Worm (Caenorhabditis elegans) whole organism, early embryonic: Measurements from ENCODE around the gene cec-5.

Experiments used
- B0310.2 ChIP-seq: sonication (generic microtip); optimal IDR thresholded peaks from 2 replicates; lab custom pipeline; 2016; ENCODE audit warnings: mild to moderate bottlenecking, missing genetic modification characterization, missing compliant biosample characterization
- F13C5.2 ChIP-seq: sonication (generic microtip); optimal IDR thresholded peaks from 2 replicates; lab custom pipeline; 2017; ENCODE audit warnings: mild to moderate bottlenecking, missing genetic modification characterization, inconsistent platforms, missing compliant biosample characterization
- aly-1 ChIP-seq: sonication (generic microtip); optimal IDR thresholded peaks from 2 replicates; lab custom pipeline; 2016; ENCODE audit warnings: missing genetic modification characterization, missing compliant biosample characterization
- ama-1 ChIP-seq: fragments of 150-350 bp; optimal IDR thresholded peaks from 2 replicates; lab custom pipeline; 2014
- ceh-13 ChIP-seq: fragments of 200-800 bp; sonication (Bioruptor generic); optimal IDR thresholded peaks from 2 replicates; lab custom pipeline; 2018; ENCODE audit warnings: mild to moderate bottlenecking, missing genetic modification characterization, missing compliant biosample characterization
- ceh-36 ChIP-seq: sonication (generic microtip); optimal IDR thresholded peaks from 2 replicates; lab custom pipeline; 2016; ENCODE audit warnings: missing genetic modification characterization, inconsistent platforms, missing compliant biosample characterization
- ets-7 ChIP-seq: sonication (generic microtip); optimal IDR thresholded peaks from 2 replicates; lab custom pipeline; 2016; ENCODE audit warnings: missing genotype, missing genetic modification characterization, missing compliant biosample characterization
- flt-1 ChIP-seq: fragments of 200-800 bp; sonication (Bioruptor generic); IDR thresholded peaks from 2 replicates; pipeline ENCODE4 v1.3.6; 2022; ENCODE audit warnings: missing genetic modification characterization, missing compliant biosample characterization
- hmbx-1 ChIP-seq: sonication (generic microtip); optimal IDR thresholded peaks from 2 replicates; lab custom pipeline; 2016; ENCODE audit warnings: mild to moderate bottlenecking, missing genetic modification characterization, missing compliant biosample characterization
- hmg-4 ChIP-seq: fragments of 200-800 bp; sonication (Bioruptor generic); optimal IDR thresholded peaks from 2 replicates; lab custom pipeline; 2018; ENCODE audit warnings: mild to moderate bottlenecking, missing genetic modification characterization, missing compliant biosample characterization
- hnd-1 ChIP-seq: sonication (generic microtip); optimal IDR thresholded peaks from 2 replicates; lab custom pipeline; 2016; ENCODE audit warnings: missing genetic modification characterization, missing compliant biosample characterization
- pes-1 ChIP-seq: fragments of 200-800 bp; sonication (Bioruptor generic); IDR thresholded peaks from 2 replicates; pipeline ENCODE4 v1.3.6; 2022; ENCODE audit warnings: missing genetic modification reagents, missing genetic modification characterization, missing compliant biosample characterization
- scrt-1 ChIP-seq: fragments of 200-800 bp; sonication (Bioruptor generic); IDR thresholded peaks from 2 replicates; pipeline ENCODE4 v1.3.6; 2022; ENCODE audit warnings: missing genetic modification characterization, missing compliant biosample characterization
- sea-1 ChIP-seq: fragments of 200-800 bp; sonication (Bioruptor generic); conservative IDR thresholded peaks from 2 replicates; pipeline ENCODE4 v1.3.6; 2022; ENCODE audit warnings: missing genetic modification characterization, missing compliant biosample characterization
- tbx-11 ChIP-seq: fragments of 200-800 bp; sonication (Bioruptor generic); IDR thresholded peaks from 2 replicates; pipeline ENCODE4 v1.3.6; 2022; ENCODE audit warnings: missing genetic modification characterization, missing compliant biosample characterization
- tbx-37 ChIP-seq: fragments of 200-800 bp; sonication (Bioruptor generic); conservative IDR thresholded peaks from 2 replicates; pipeline ENCODE4 v1.3.6; 2022; ENCODE audit warnings: missing genetic modification reagents, missing genetic modification characterization, missing compliant biosample characterization
- tra-4 ChIP-seq: sonication (generic microtip); optimal IDR thresholded peaks from 2 replicates; lab custom pipeline; 2017; ENCODE audit warnings: missing genetic modification characterization, missing compliant biosample characterization

Gene cec-5

ce11 chrIV:7580062-7580614 lies at the start of gene cec-5, which contains the start of gene nol-10:
TSS of gene cec-5 (minus strand) at chrIV:7580112.
TSS of gene nol-10 (plus strand) at chrIV:7580597.
- peak; percentile 52; the same call in 1 of the 2 replicates for TF ChIP-seq flt-1 (GFP tag; lab: Robert Waterston, UW)
- TF ChIP-seq F13C5.2 (tag; lab: Kevin White, UChicago) = peak; percentile 72
- TF ChIP-seq B0310.2 (tag; lab: Kevin White, UChicago) = no peak
- TF ChIP-seq scrt-1 (GFP tag; lab: Robert Waterston, UW) = no peak
- TF ChIP-seq ets-7 (tag; lab: Kevin White, UChicago) = no peak
- no peak for TF ChIP-seq pes-1
- TF ChIP-seq hnd-1 (tag; lab: Kevin White, UChicago) = no peak
- no peak for TF ChIP-seq aly-1 (tag; lab: Kevin White, UChicago)

ce11 chrIV:7628942-7629341 lies 49.0 kb upstream of the cec-5 start, which contains the start of gene F45E4.5:
TSS of gene F45E4.5 (minus strand) at chrIV:7629042.
- TF ChIP-seq tbx-37 (no peak), sea-1 (GFP tag; lab: Robert Waterston, UW) (no peak)

ce11 chrIV:7623868-7624267 lies 44.0 kb upstream of the cec-5 start:
- no peak for TF ChIP-seq hnd-1 (tag; lab: Kevin White, UChicago)

- no peak for TF ChIP-seq tbx-37
Measured at ce11 chrIV:7623078-7623477, 43.2 kb upstream of the cec-5 start.

ce11 chrIV:7620450-7620849 lies 40.5 kb upstream of the cec-5 start:
- no peak for TF ChIP-seq hnd-1 (tag; lab: Kevin White, UChicago)

- TF ChIP-seq ets-7 (tag; lab: Kevin White, UChicago) (no peak), hmbx-1 (no peak), ceh-13 (GFP tag; lab: Kevin White, UChicago) (no peak), F13C5.2 (tag; lab: Kevin White, UChicago) (no peak), B0310.2 (tag; lab: Kevin White, UChicago) (no peak), ceh-36 (tag; lab: Kevin White, UChicago) (no peak), sea-1 (GFP tag; lab: Robert Waterston, UW) (0 out of 2 replicates have a peak, but pooled peaks have one; percentile 9), flt-1 (GFP tag; lab: Robert Waterston, UW) (no peak), hnd-1 (tag; lab: Kevin White, UChicago) (no peak), tbx-11 (GFP tag; lab: Robert Waterston, UW) (0 out of 2 replicates have a peak, but pooled peaks have one; percentile 21), tbx-37 (no peak), hmg-4 (no peak), pes-1 (no peak)
Measured at ce11 chrIV:7619261-7619660, 39.3 kb upstream of the cec-5 start.

- TF ChIP-seq tbx-11 (GFP tag; lab: Robert Waterston, UW) = no peak
- no peak for TF ChIP-seq tbx-37
- no peak for TF ChIP-seq hmbx-1
- no peak for TF ChIP-seq ama-1 (lab: Kevin White, UChicago)
- no peak for TF ChIP-seq pes-1
- no peak for TF ChIP-seq hmg-4
- TF ChIP-seq scrt-1 (GFP tag; lab: Robert Waterston, UW) = no peak
- no peak for TF ChIP-seq ceh-13 (GFP tag; lab: Kevin White, UChicago)
- TF ChIP-seq flt-1 (GFP tag; lab: Robert Waterston, UW) = no peak
- TF ChIP-seq F13C5.2 (tag; lab: Kevin White, UChicago) = no peak
- no peak for TF ChIP-seq tra-4 (tag; lab: Kevin White, UChicago)
- no peak for TF ChIP-seq ceh-36 (tag; lab: Kevin White, UChicago)
- TF ChIP-seq hnd-1 (tag; lab: Kevin White, UChicago) = no peak
- TF ChIP-seq sea-1 (GFP tag; lab: Robert Waterston, UW) = no peak
- no peak for TF ChIP-seq B0310.2 (tag; lab: Kevin White, UChicago)
- no peak for TF ChIP-seq ets-7 (tag; lab: Kevin White, UChicago)
- TF ChIP-seq aly-1 (tag; lab: Kevin White, UChicago) = no peak
Measured at ce11 chrIV:7612523-7612922, 32.6 kb upstream of the cec-5 start.

ce11 chrIV:7611396-7611795 lies 31.5 kb upstream of the cec-5 start:
- no peak for TF ChIP-seq hmbx-1
- no peak for TF ChIP-seq aly-1 (tag; lab: Kevin White, UChicago)
- TF ChIP-seq hmg-4 = no peak
- no peak for TF ChIP-seq sea-1 (GFP tag; lab: Robert Waterston, UW)

ce11 chrIV:7608111-7608510 lies 28.2 kb upstream of the cec-5 start:
- TF ChIP-seq tbx-37 (no peak), sea-1 (GFP tag; lab: Robert Waterston, UW) (no peak), pes-1 (no peak), ets-7 (tag; lab: Kevin White, UChicago) (no peak), tra-4 (tag; lab: Kevin White, UChicago) (no peak), ama-1 (lab: Kevin White, UChicago) (no peak)
